Worm (Caenorhabditis elegans) whole organism, late embryonic: Measurements from ENCODE around the gene cdkr-3.

ENCODE experiments used
- Y22D7AL.16 ChIP-seq: sonication (generic microtip); optimal IDR thresholded peaks from 2 replicates; lab custom pipeline; 2016; ENCODE audit warnings: missing genetic modification characterization, missing compliant biosample characterization
- ceh-34 ChIP-seq: sonication (generic microtip); optimal IDR thresholded peaks from 2 replicates; lab custom pipeline; 2016; ENCODE audit warnings: mild to moderate bottlenecking, missing genetic modification characterization, missing compliant biosample characterization
- ceh-48 ChIP-seq: sonication (generic microtip); optimal IDR thresholded peaks from 2 replicates; lab custom pipeline; 2016; ENCODE audit warnings: missing genetic modification characterization, inconsistent platforms, missing compliant biosample characterization
- fkh-10 ChIP-seq: fragments of 150-350 bp; optimal IDR thresholded peaks from 2 replicates; lab custom pipeline; 2014; ENCODE audit warnings: missing biosample characterization, missing genetic modification reagents, missing genetic modification characterization
- fkh-6 ChIP-seq: sonication (generic microtip); optimal IDR thresholded peaks from 2 replicates; lab custom pipeline; 2016; ENCODE audit warnings: missing genetic modification characterization, missing compliant biosample characterization
- nfya-1 ChIP-seq: sonication (generic microtip); optimal IDR thresholded peaks from 2 replicates; lab custom pipeline; 2017; ENCODE audit warnings: missing genetic modification characterization, mild to moderate bottlenecking, missing compliant biosample characterization, antibody characterized with exemption, moderate library complexity
- nhr-11 ChIP-seq: fragments of 150-350 bp; optimal IDR thresholded peaks from 2 replicates; lab custom pipeline; 2014; ENCODE audit warnings: missing biosample characterization, missing genetic modification characterization
- sox-2 ChIP-seq: fragments of 200-800 bp; sonication (Bioruptor generic); IDR thresholded peaks from 2 replicates; pipeline ENCODE4 v1.3.6; 2022; ENCODE audit warnings: missing genetic modification reagents, missing genetic modification characterization, missing compliant biosample characterization
- syd-9 ChIP-seq: sonication (generic microtip); optimal IDR thresholded peaks from 2 replicates; lab custom pipeline; 2016; ENCODE audit warnings: mild to moderate bottlenecking, missing genetic modification characterization, moderate library complexity, missing compliant biosample characterization
- unc-86 ChIP-seq: sonication (generic microtip); optimal IDR thresholded peaks from 2 replicates; lab custom pipeline; 2016; ENCODE audit warnings: missing genetic modification characterization, missing compliant biosample characterization
- zip-5 ChIP-seq: sonication (generic microtip); optimal IDR thresholded peaks from 2 replicates; lab custom pipeline; 2016; ENCODE audit warnings: missing genetic modification characterization, missing compliant biosample characterization
- ztf-16 ChIP-seq: sonication (generic microtip); optimal IDR thresholded peaks from 2 replicates; lab custom pipeline; 2017; ENCODE audit warnings: missing genetic modification characterization, missing compliant biosample characterization

DNA sequence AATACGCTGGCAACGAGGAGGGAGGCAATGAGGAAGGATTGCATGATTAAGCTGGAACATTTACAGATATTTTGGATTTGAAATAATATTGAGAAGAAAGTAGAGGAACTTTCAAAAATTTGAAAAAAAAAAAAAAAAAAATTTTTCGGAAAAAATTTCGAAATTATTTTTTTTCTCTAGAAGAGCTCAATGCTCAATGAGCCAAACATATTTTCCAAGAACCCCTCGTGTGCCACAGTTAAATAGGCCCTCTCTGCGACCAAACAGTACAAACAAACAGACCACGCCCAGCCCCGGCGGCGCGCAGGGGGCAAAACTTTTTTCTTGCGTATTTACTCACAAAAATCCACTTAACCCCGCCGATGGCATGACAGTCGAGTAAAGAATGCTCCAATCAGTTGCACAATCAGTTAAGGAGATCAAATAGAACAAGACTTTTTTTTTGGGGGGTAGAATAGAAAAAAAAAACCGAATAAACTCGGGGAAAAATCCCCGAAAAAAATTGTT, 10.0 kb downstream of the cdkr-3 start, which contains the start of gene pqn-94:
- TF ChIP-seq syd-9 (tag; lab: Kevin White, UChicago): no peak
- TF ChIP-seq fkh-6 (tag; lab: Kevin White, UChicago): no peak
- no peak for TF ChIP-seq ceh-48 (tag; lab: Kevin White, UChicago)
- no peak for TF ChIP-seq ztf-16
- TF ChIP-seq nhr-11 (tag; lab: Kevin White, UChicago): no peak
- TF ChIP-seq unc-86 (tag; lab: Kevin White, UChicago): no peak
- TF ChIP-seq Y22D7AL.16 (tag; lab: Kevin White, UChicago): no peak
- TF ChIP-seq sox-2 (GFP tag; lab: Robert Waterston, UW): no peak
- no peak for TF ChIP-seq ceh-34 (tag; lab: Kevin White, UChicago)
- no peak for TF ChIP-seq nfya-1 (tag; lab: Kevin White, UChicago)
- TF ChIP-seq zip-5: no peak
- TF ChIP-seq fkh-10 (GFP tag; lab: Kevin White, UChicago): no peak
